Fruit fly (Drosophila melanogaster) Kc167 (cell line): ENCODE measurements around the gene rost.

ENCODE experiments used
- Myc ChIP-seq: fragments of >200 bp; optimal IDR thresholded peaks from 2 replicates; lab custom pipeline; 2017; ENCODE audit warnings: missing external identifiers
- Sin3A ChIP-seq: fragments of >200 bp; optimal IDR thresholded peaks from 2 replicates; lab custom pipeline; 2018; ENCODE audit warnings: missing external identifiers
- h ChIP-seq: fragments of >200 bp; optimal IDR thresholded peaks from 3 replicates; lab custom pipeline; 2018; ENCODE audit warnings: missing external identifiers
- insv ChIP-seq: fragments of >200 bp; optimal IDR thresholded peaks from 3 replicates; lab custom pipeline; 2018; ENCODE audit warnings: missing external identifiers
- psq ChIP-seq: fragments of >200 bp; optimal IDR thresholded peaks from 2 replicates; lab custom pipeline; 2017; ENCODE audit warnings: missing external identifiers

- TF ChIP-seq Sin3A (lab: Kevin White, UChicago): no peak
- no peak for TF ChIP-seq psq (lab: Kevin White, UChicago)
- TF ChIP-seq insv (lab: Kevin White, UChicago): no peak
- no peak for TF ChIP-seq h (lab: Kevin White, UChicago)
- no peak for TF ChIP-seq Myc (lab: Kevin White, UChicago)
These were observed 4.6 kb downstream of the rost start, which contains the start of gene CG13101 for dm6 chr2L:8984614-8985318.
